Fruit fly (Drosophila melanogaster) whole organism, prepupa: ENCODE results near the gene Cyp4ac1.

Source experiments
- Blimp-1 ChIP-seq: fragments of 200-800 bp; sonication (Bioruptor generic); optimal IDR thresholded peaks from 3 replicates; lab custom pipeline; 2017; ENCODE audit warnings: missing biosample characterization, missing genetic modification characterization, mild to moderate bottlenecking, moderate library complexity, missing genetic modification reagents
- CG10631 ChIP-seq: fragments of 200-800 bp; sonication (Bioruptor generic); optimal IDR thresholded peaks from 2 replicates; lab custom pipeline; 2016; ENCODE audit warnings: missing biosample characterization, missing genetic modification characterization
- CG10669 ChIP-seq: fragments of 200-800 bp; sonication (Bioruptor generic); optimal IDR thresholded peaks from 3 replicates; lab custom pipeline; 2018; ENCODE audit warnings: missing biosample characterization, mild to moderate bottlenecking, missing genetic modification characterization, moderate library complexity
- CG11762 ChIP-seq: fragments of 200-800 bp; sonication (Bioruptor generic); optimal IDR thresholded peaks from 3 replicates; lab custom pipeline; 2016; ENCODE audit warnings: missing biosample characterization, missing genetic modification characterization; ENCODE audit not compliant: insufficient read depth
- CG11902 ChIP-seq: fragments of 200-800 bp; sonication (Bioruptor generic); optimal IDR thresholded peaks from 3 replicates; lab custom pipeline; 2016; ENCODE audit warnings: missing biosample characterization, missing genetic modification characterization
- CG1621 ChIP-seq: fragments of 200-800 bp; sonication (Bioruptor generic); optimal IDR thresholded peaks from 3 replicates; lab custom pipeline; 2018; ENCODE audit warnings: missing biosample characterization, mild to moderate bottlenecking, missing genetic modification characterization
- CG16779 ChIP-seq: fragments of 200-800 bp; sonication (Bioruptor generic); optimal IDR thresholded peaks from 3 replicates; lab custom pipeline; 2017; ENCODE audit warnings: missing biosample characterization, mild to moderate bottlenecking, missing genetic modification characterization
- CG31627 ChIP-seq: fragments of 200-800 bp; sonication (Bioruptor generic); optimal IDR thresholded peaks from 3 replicates; lab custom pipeline; 2016; ENCODE audit warnings: missing biosample characterization, missing genetic modification characterization
- CG3919 ChIP-seq: fragments of 200-800 bp; sonication (Bioruptor generic); optimal IDR thresholded peaks from 3 replicates; lab custom pipeline; 2016; ENCODE audit warnings: missing biosample characterization, missing genetic modification characterization
- CG4318 ChIP-seq: fragments of 200-800 bp; sonication (Bioruptor generic); optimal IDR thresholded peaks from 3 replicates; lab custom pipeline; 2017; ENCODE audit warnings: missing biosample characterization, mild to moderate bottlenecking, missing genetic modification characterization
- CG6163 ChIP-seq: fragments of 200-800 bp; sonication (Bioruptor generic); IDR thresholded peaks from 3 replicates; pipeline ENCODE4 v1.3.6; 2022; ENCODE audit warnings: missing biosample characterization, missing genetic modification characterization
- CG6276 ChIP-seq: fragments of 200-800 bp; sonication (Bioruptor generic); optimal IDR thresholded peaks from 2 replicates; lab custom pipeline; 2017; ENCODE audit warnings: missing biosample characterization, mild to moderate bottlenecking, missing genetic modification characterization
- CG6792 ChIP-seq: fragments of 200-800 bp; sonication (Bioruptor generic); optimal IDR thresholded peaks from 3 replicates; lab custom pipeline; 2016; ENCODE audit warnings: missing biosample characterization, missing genetic modification characterization
- CG6808 ChIP-seq: fragments of 200-800 bp; sonication (Bioruptor generic); optimal IDR thresholded peaks from 3 replicates; lab custom pipeline; 2017; ENCODE audit warnings: missing biosample characterization, missing genetic modification characterization, mild to moderate bottlenecking, moderate library complexity, missing genetic modification reagents
- CG6854 ChIP-seq: fragments of 200-800 bp; sonication (Bioruptor generic); optimal IDR thresholded peaks from 2 replicates; lab custom pipeline; 2017; ENCODE audit warnings: missing biosample characterization, mild to moderate bottlenecking, missing genetic modification characterization
- CG8119 ChIP-seq: fragments of 200-800 bp; sonication (Bioruptor generic); IDR thresholded peaks from 3 replicates; pipeline ENCODE4 v1.3.6; 2022; ENCODE audit warnings: missing biosample characterization, missing genetic modification characterization
- CG8632 ChIP-seq: fragments of 200-800 bp; sonication (Bioruptor generic); optimal IDR thresholded peaks from 3 replicates; lab custom pipeline; 2016; ENCODE audit warnings: missing biosample characterization, missing genetic modification characterization
- CG9139 ChIP-seq: fragments of 200-800 bp; sonication (Bioruptor generic); optimal IDR thresholded peaks from 3 replicates; lab custom pipeline; 2017; ENCODE audit warnings: missing biosample characterization, mild to moderate bottlenecking, missing genetic modification characterization
- Eip75B ChIP-seq: fragments of 200-800 bp; sonication (Bioruptor generic); optimal IDR thresholded peaks from 3 replicates; lab custom pipeline; 2016; ENCODE audit warnings: missing biosample characterization, missing genetic modification characterization
- Eip78C ChIP-seq: fragments of 200-800 bp; sonication (Bioruptor generic); peaks from one replicate; lab custom pipeline; 2016; ENCODE audit warnings: missing biosample characterization, missing genetic modification characterization
- Eip93F ChIP-seq: fragments of 200-800 bp; sonication (Bioruptor generic); optimal IDR thresholded peaks from 2 replicates; lab custom pipeline; 2016; ENCODE audit warnings: missing biosample characterization, mild to moderate bottlenecking, missing genetic modification characterization
- Ets96B ChIP-seq: fragments of 200-800 bp; optimal IDR thresholded peaks from 2 replicates; lab custom pipeline; 2019; ENCODE audit warnings: missing biosample characterization, mild to moderate bottlenecking, missing genetic modification characterization, moderate library complexity
- Gug ChIP-seq: fragments of 200-800 bp; sonication (Bioruptor generic); IDR thresholded peaks from 2 replicates; pipeline ENCODE4 v1.3.6; 2022; ENCODE audit warnings: missing biosample characterization, missing genetic modification characterization
- Hr38 ChIP-seq: sonication (Bioruptor generic); optimal IDR thresholded peaks from 2 replicates; lab custom pipeline; 2016; ENCODE audit warnings: missing biosample characterization, missing genetic modification characterization
- Hr39 ChIP-seq: fragments of 200-800 bp; sonication (Bioruptor generic); optimal IDR thresholded peaks from 2 replicates; lab custom pipeline; 2016; ENCODE audit warnings: missing biosample characterization, missing genetic modification characterization
- Met ChIP-seq: fragments of 200-800 bp; sonication (Bioruptor generic); optimal IDR thresholded peaks from 3 replicates; lab custom pipeline; 2016; ENCODE audit warnings: missing biosample characterization, missing genetic modification characterization
- OdsH ChIP-seq: fragments of 200-800 bp; sonication (Bioruptor generic); optimal IDR thresholded peaks from 3 replicates; lab custom pipeline; 2016; ENCODE audit warnings: missing biosample characterization, missing genetic modification characterization
- Smox ChIP-seq: fragments of 200-800 bp; sonication (Bioruptor generic); optimal IDR thresholded peaks from 3 replicates; lab custom pipeline; 2016; ENCODE audit warnings: missing biosample characterization, missing genetic modification characterization
- Sox102F ChIP-seq: fragments of 200-800 bp; sonication (Bioruptor generic); optimal IDR thresholded peaks from 2 replicates; lab custom pipeline; 2016; ENCODE audit warnings: missing biosample characterization, mild to moderate bottlenecking, missing genetic modification characterization
- Sox14 ChIP-seq: fragments of 200-800 bp; sonication (Bioruptor generic); optimal IDR thresholded peaks from 3 replicates; lab custom pipeline; 2016; ENCODE audit warnings: missing biosample characterization, missing genetic modification characterization
- Sox15 ChIP-seq: fragments of 200-800 bp; sonication (Bioruptor generic); optimal IDR thresholded peaks from 3 replicates; lab custom pipeline; 2016; ENCODE audit warnings: missing biosample characterization, missing genetic modification characterization
- achi ChIP-seq: fragments of 200-800 bp; sonication (Bioruptor generic); optimal IDR thresholded peaks from 3 replicates; lab custom pipeline; 2016; ENCODE audit warnings: missing biosample characterization, missing genetic modification characterization
- acj6 ChIP-seq: fragments of 200-800 bp; sonication (Bioruptor generic); optimal IDR thresholded peaks from 3 replicates; lab custom pipeline; 2016; ENCODE audit warnings: missing biosample characterization, missing genetic modification characterization
- cyc ChIP-seq: fragments of 200-800 bp; sonication (Bioruptor generic); optimal IDR thresholded peaks from 3 replicates; lab custom pipeline; 2016; ENCODE audit warnings: missing biosample characterization, missing genetic modification characterization
- dac ChIP-seq: fragments of 200-800 bp; sonication (Bioruptor generic); optimal IDR thresholded peaks from 2 replicates; lab custom pipeline; 2017; ENCODE audit warnings: missing biosample characterization, mild to moderate bottlenecking, missing genetic modification characterization
- dsx ChIP-seq: fragments of 200-800 bp; optimal IDR thresholded peaks from 3 replicates; lab custom pipeline; 2019; ENCODE audit warnings: missing biosample characterization, mild to moderate bottlenecking, missing genetic modification characterization, moderate library complexity; ENCODE audit not compliant: poor library complexity, severe bottlenecking
- esn ChIP-seq: fragments of 200-800 bp; sonication (Bioruptor generic); optimal IDR thresholded peaks from 2 replicates; lab custom pipeline; 2016; ENCODE audit warnings: missing biosample characterization, mild to moderate bottlenecking, missing genetic modification characterization, moderate library complexity
- fd59A ChIP-seq: fragments of 200-800 bp; sonication (Bioruptor generic); optimal IDR thresholded peaks from 2 replicates; lab custom pipeline; 2017; ENCODE audit warnings: missing biosample characterization, mild to moderate bottlenecking, missing genetic modification characterization, missing genetic modification reagents
- fd85E ChIP-seq: fragments of 200-800 bp; sonication (Bioruptor generic); optimal IDR thresholded peaks from 3 replicates; lab custom pipeline; 2016; ENCODE audit warnings: missing biosample characterization, missing genetic modification characterization
- fkh ChIP-seq: fragments of 200-800 bp; sonication (Bioruptor generic); optimal IDR thresholded peaks from 3 replicates; lab custom pipeline; 2017; ENCODE audit warnings: missing biosample characterization, mild to moderate bottlenecking, missing genetic modification characterization, moderate library complexity
- lz ChIP-seq: fragments of 200-800 bp; sonication (Bioruptor generic); optimal IDR thresholded peaks from 3 replicates; lab custom pipeline; 2016; ENCODE audit warnings: missing biosample characterization, missing genetic modification characterization
- net ChIP-seq: fragments of 200-800 bp; sonication (Bioruptor generic); optimal IDR thresholded peaks from 3 replicates; lab custom pipeline; 2016; ENCODE audit warnings: missing biosample characterization, missing genetic modification characterization
- pdm3 ChIP-seq: fragments of 200-800 bp; sonication (Bioruptor generic); optimal IDR thresholded peaks from 3 replicates; lab custom pipeline; 2016; ENCODE audit warnings: missing biosample characterization, missing genetic modification characterization
- salr ChIP-seq, 2 experiments: fragments of 200-800 bp; sonication (Bioruptor generic); optimal IDR thresholded peaks; 3 replicates each; lab custom pipeline; 2016 to 2018; ENCODE audit warnings: missing biosample characterization in 2 of 2, missing genetic modification characterization in 2 of 2, mild to moderate bottlenecking in 1 of 2
- spab ChIP-seq: fragments of 200-800 bp; sonication (Bioruptor generic); optimal IDR thresholded peaks from 2 replicates; lab custom pipeline; 2017; ENCODE audit warnings: missing biosample characterization, mild to moderate bottlenecking, missing genetic modification characterization, missing genetic modification reagents
- ss ChIP-seq, 2 experiments: fragments of 200-800 bp; sonication (Bioruptor generic); optimal IDR thresholded peaks; 2 replicates in 1 of 2; 3 replicates in 1 of 2; lab custom pipeline; 2017 to 2018; ENCODE audit warnings: mild to moderate bottlenecking in 2 of 2, missing biosample characterization in 2 of 2, missing genetic modification characterization in 2 of 2, moderate library complexity in 1 of 2
- svp ChIP-seq: fragments of 200-800 bp; sonication (Bioruptor generic); peaks from one replicate; lab custom pipeline; 2016; ENCODE audit warnings: missing biosample characterization, missing genetic modification characterization
- vri ChIP-seq: fragments of 200-800 bp; sonication (Bioruptor generic); optimal IDR thresholded peaks from 3 replicates; lab custom pipeline; 2016; ENCODE audit warnings: missing biosample characterization, mild to moderate bottlenecking, missing genetic modification characterization

Cyp4ac1 gene

DNA sequence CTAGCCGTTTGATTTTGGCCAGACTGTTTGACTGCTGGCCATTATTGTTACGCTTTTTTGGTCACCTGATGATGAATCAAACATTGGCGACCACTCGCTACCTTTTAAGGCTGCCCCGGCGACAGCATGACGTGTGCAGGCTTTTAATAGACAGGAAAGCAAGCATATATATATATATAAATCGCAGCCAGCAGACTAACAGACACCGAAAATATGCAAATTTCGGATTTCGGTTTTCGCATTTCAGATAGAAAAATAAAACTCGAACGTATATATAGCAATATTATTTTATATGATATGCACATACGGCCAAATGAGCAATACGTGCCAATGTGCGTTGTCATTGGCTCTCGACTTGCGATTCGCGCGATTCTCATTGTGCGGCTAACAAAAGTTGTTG is 33.0 kb upstream of the Cyp4ac1 start:
- TF ChIP-seq lz (GFP tag; lab: Kevin White, UChicago) (no peak), esn (GFP tag; lab: Kevin White, UChicago) (no peak), CG10669 (GFP tag; lab: Kevin White, UChicago) (no peak), CG1621 (tag; lab: Kevin White, UChicago) (no peak), Gug (GFP tag; lab: Robert Waterston, UW) (no peak), ss (GFP tag; optimal IDR thresholded peaks at IDR 0.05; lab: Kevin White, UChicago) (no peak), salr (GFP tag; optimal IDR thresholded peaks at IDR 0.05; lab: Kevin White, UChicago) (no peak), acj6 (GFP tag; lab: Kevin White, UChicago) (no peak)

- TF ChIP-seq CG11762 (GFP tag; lab: Kevin White, UChicago) (no peak), Smox (GFP tag; lab: Kevin White, UChicago) (peak; percentile 59), dac (no peak), Eip75B (GFP tag; lab: Kevin White, UChicago) (peak; percentile 19), lz (GFP tag; lab: Kevin White, UChicago) (peak; percentile 48), CG6808 (GFP tag; lab: Kevin White, UChicago) (no peak), pdm3 (GFP tag; lab: Kevin White, UChicago) (peak; percentile 28), Sox14 (GFP tag; lab: Kevin White, UChicago) (peak; percentile 21), fkh (GFP tag; lab: Kevin White, UChicago) (peak; percentile 3), CG10631 (GFP tag; lab: Kevin White, UChicago) (peak; percentile 36), CG9139 (GFP tag; lab: Kevin White, UChicago) (no peak), CG10669 (GFP tag; lab: Kevin White, UChicago) (peak; percentile 16), Blimp-1 (GFP tag; lab: Kevin White, UChicago) (no peak), esn (GFP tag; lab: Kevin White, UChicago) (peak; percentile 64), CG6792 (GFP tag; lab: Kevin White, UChicago) (peak; percentile 36), CG4318 (GFP tag; lab: Kevin White, UChicago) (no peak), Ets96B (no peak), salr (GFP tag; optimal IDR thresholded peaks at IDR 0.05; lab: Kevin White, UChicago) (no peak), CG6854 (no peak), Hr39 (GFP tag; lab: Kevin White, UChicago) (peak; percentile 62), CG6163 (0 out of 3 replicates have a peak, but pooled peaks have one; percentile 31), acj6 (GFP tag; lab: Kevin White, UChicago) (peak; percentile 42), CG11902 (no peak), spab (GFP tag; lab: Kevin White, UChicago) (no peak), achi (peak; percentile 25), Sox102F (GFP tag; lab: Kevin White, UChicago) (peak; percentile 75), cyc (GFP tag; lab: Kevin White, UChicago) (peak; percentile 50), dsx (GFP tag; lab: Kevin White, UChicago) (no peak), fd59A (GFP tag; lab: Kevin White, UChicago) (no peak), net (peak; percentile 19), Eip78C (peak; percentile 83), OdsH (GFP tag; lab: Kevin White, UChicago) (peak; percentile 12), CG16779 (tag; lab: Kevin White, UChicago) (no peak), CG6276 (GFP tag; lab: Kevin White, UChicago) (no peak), Sox15 (GFP tag; lab: Kevin White, UChicago) (no peak), Gug (GFP tag; lab: Robert Waterston, UW) (no peak), Hr38 (GFP tag; lab: Kevin White, UChicago) (no peak), CG3919 (GFP tag; lab: Kevin White, UChicago) (peak; percentile 11), CG8119 (GFP tag; lab: Robert Waterston, UW) (no peak), fd85E (GFP tag; lab: Kevin White, UChicago) (no peak), Eip93F (GFP tag; lab: Kevin White, UChicago) (no peak), svp (peak; percentile 75), CG1621 (tag; lab: Kevin White, UChicago) (no peak), CG31627 (GFP tag; lab: Kevin White, UChicago) (peak; percentile 51), vri (GFP tag; lab: Kevin White, UChicago) (peak; percentile 49), Met (peak; percentile 54), CG8632 (peak; percentile 37)
These were observed 32.4 kb upstream of the Cyp4ac1 start for dm6 chr2L:5231437-5231836.
